Fruit fly (Drosophila melanogaster) whole organism, embryonic: ENCODE measurements around the gene CG32040.

ENCODE experiments used
- Atf6 ChIP-seq: fragments of 200-800 bp; sonication (Bioruptor generic); IDR thresholded peaks from 2 replicates; pipeline ENCODE4 v1.3.6; 2022; ENCODE audit warnings: missing biosample characterization, missing genetic modification characterization
- Bgb ChIP-seq: fragments of 200-800 bp; sonication (Bioruptor generic); IDR thresholded peaks from 2 replicates; pipeline ENCODE4 v1.3.6; 2022; ENCODE audit warnings: missing biosample characterization, missing genetic modification characterization; ENCODE audit not compliant: partially characterized antibody
- CG10147 ChIP-seq: fragments of 200-800 bp; sonication (Bioruptor generic); optimal IDR thresholded peaks from 2 replicates; lab custom pipeline; 2019; ENCODE audit warnings: missing biosample characterization, mild to moderate bottlenecking, missing genetic modification characterization, moderate library complexity
- CG10565 ChIP-seq: fragments of 200-800 bp; sonication (Bioruptor generic); optimal IDR thresholded peaks from 3 replicates; lab custom pipeline; 2016; ENCODE audit warnings: missing biosample characterization, mild to moderate bottlenecking, missing genetic modification characterization
- CG11085 ChIP-seq: fragments of 200-800 bp; sonication (Bioruptor generic); IDR thresholded peaks from 2 replicates; pipeline ENCODE4 v1.3.6; 2022; ENCODE audit warnings: missing biosample characterization, missing genetic modification characterization
- CG11696 ChIP-seq: fragments of 200-800 bp; sonication (Bioruptor generic); IDR thresholded peaks from 2 replicates; pipeline ENCODE4 v1.3.6; 2022; ENCODE audit warnings: missing biosample characterization, missing genetic modification characterization
- CG12659 ChIP-seq: fragments of 200-800 bp; sonication (Bioruptor generic); optimal IDR thresholded peaks from 3 replicates; lab custom pipeline; 2017; ENCODE audit warnings: mild to moderate bottlenecking, missing biosample characterization, missing genetic modification reagents, missing genetic modification characterization
- CG13287 ChIP-seq: fragments of 200-800 bp; sonication (Bioruptor generic); IDR thresholded peaks from 2 replicates; pipeline ENCODE4 v1.3.6; 2022; ENCODE audit warnings: missing biosample characterization, missing genetic modification characterization; ENCODE audit not compliant: partially characterized antibody
- CG13296 ChIP-seq: fragments of 200-800 bp; sonication (Bioruptor generic); optimal IDR thresholded peaks from 3 replicates; lab custom pipeline; 2018; ENCODE audit warnings: missing biosample characterization, mild to moderate bottlenecking, missing genetic modification characterization
- CG13775 ChIP-seq: fragments of 200-800 bp; sonication (Bioruptor generic); optimal IDR thresholded peaks from 3 replicates; lab custom pipeline; 2017; ENCODE audit warnings: missing biosample characterization, mild to moderate bottlenecking, missing genetic modification characterization
- CG13894 ChIP-seq: fragments of 200-800 bp; sonication (Bioruptor generic); optimal IDR thresholded peaks from 3 replicates; lab custom pipeline; 2018; ENCODE audit warnings: missing biosample characterization, mild to moderate bottlenecking, missing genetic modification characterization, moderate library complexity
- CG17385 ChIP-seq: fragments of 200-800 bp; sonication (Bioruptor generic); optimal IDR thresholded peaks from 3 replicates; lab custom pipeline; 2018; ENCODE audit warnings: missing biosample characterization, mild to moderate bottlenecking, missing genetic modification characterization
- CG17612 ChIP-seq: fragments of 200-800 bp; sonication (Bioruptor generic); IDR thresholded peaks from 2 replicates; pipeline ENCODE4 v1.3.6; 2022; ENCODE audit warnings: missing biosample characterization, missing genetic modification characterization
- CG17802 ChIP-seq: fragments of 200-800 bp; sonication (Bioruptor generic); optimal IDR thresholded peaks from 2 replicates; lab custom pipeline; 2018; ENCODE audit warnings: missing biosample characterization, mild to moderate bottlenecking, missing genetic modification characterization, moderate library complexity
- CG1832 ChIP-seq: fragments of 200-800 bp; sonication (Bioruptor generic); optimal IDR thresholded peaks from 2 replicates; lab custom pipeline; 2017; ENCODE audit warnings: missing biosample characterization, mild to moderate bottlenecking, missing genetic modification characterization, inconsistent platforms
- CG18476 ChIP-seq: fragments of 200-800 bp; sonication (Bioruptor generic); optimal IDR thresholded peaks from 2 replicates; lab custom pipeline; 2016; ENCODE audit warnings: missing biosample characterization, mild to moderate bottlenecking, missing genetic modification characterization
- CG3838 ChIP-seq: fragments of 200-800 bp; sonication (Bioruptor generic); optimal IDR thresholded peaks from 3 replicates; lab custom pipeline; 2016; ENCODE audit warnings: missing biosample characterization, missing genetic modification characterization
- CG4424 ChIP-seq: fragments of 200-800 bp; sonication (Bioruptor generic); optimal IDR thresholded peaks from 3 replicates; lab custom pipeline; 2016; ENCODE audit warnings: missing biosample characterization, missing genetic modification characterization
- CG4617 ChIP-seq: fragments of 200-800 bp; sonication (Bioruptor generic); optimal IDR thresholded peaks from 3 replicates; lab custom pipeline; 2016; ENCODE audit warnings: missing biosample characterization, missing genetic modification characterization, borderline replicate concordance
- CG4820 ChIP-seq: fragments of 200-800 bp; sonication (Bioruptor generic); optimal IDR thresholded peaks from 3 replicates; lab custom pipeline; 2016; ENCODE audit warnings: missing biosample characterization, missing genetic modification characterization
- CG5953 ChIP-seq: fragments of 200-800 bp; sonication (Bioruptor generic); IDR thresholded peaks from 2 replicates; pipeline ENCODE4 v1.3.6; 2022; ENCODE audit warnings: missing biosample characterization, missing genetic modification characterization
- CG7963 ChIP-seq: fragments of 200-800 bp; sonication (Bioruptor generic); IDR thresholded peaks from 3 replicates; pipeline ENCODE4 v1.3.6; 2022; ENCODE audit warnings: missing biosample characterization, missing genetic modification characterization; ENCODE audit not compliant: partially characterized antibody
- CG7987 ChIP-seq: fragments of 200-800 bp; sonication (Bioruptor generic); optimal IDR thresholded peaks from 2 replicates; lab custom pipeline; 2018; ENCODE audit warnings: missing biosample characterization, mild to moderate bottlenecking, missing genetic modification characterization, moderate library complexity
- CG8290 ChIP-seq, 3 experiments: fragments of 200-800 bp; sonication (Bioruptor generic); optimal IDR thresholded peaks; 2 replicates each; lab custom pipeline; 2016 to 2019; ENCODE audit warnings: missing biosample characterization in 3 of 3, missing genetic modification characterization in 3 of 3, mild to moderate bottlenecking in 2 of 3, moderate library complexity in 1 of 3
- Camta ChIP-seq: fragments of 200-800 bp; sonication (Bioruptor generic); optimal IDR thresholded peaks from 2 replicates; lab custom pipeline; 2016; ENCODE audit warnings: missing biosample characterization, missing genetic modification characterization
- D19B ChIP-seq: fragments of 200-800 bp; sonication (Bioruptor generic); optimal IDR thresholded peaks from 2 replicates; lab custom pipeline; 2017; ENCODE audit warnings: missing biosample characterization, mild to moderate bottlenecking, missing genetic modification characterization
- Ets97D ChIP-seq: fragments of 200-800 bp; sonication (Bioruptor generic); optimal IDR thresholded peaks from 3 replicates; lab custom pipeline; 2016; ENCODE audit warnings: missing biosample characterization, missing genetic modification characterization
- HmgZ ChIP-seq: fragments of 200-800 bp; sonication (Bioruptor generic); optimal IDR thresholded peaks from 2 replicates; lab custom pipeline; 2018; ENCODE audit warnings: missing biosample characterization, mild to moderate bottlenecking, missing genetic modification characterization
- Hr51 ChIP-seq, 2 experiments: fragments of 200-800 bp; sonication (Bioruptor generic); optimal IDR thresholded peaks; 2 replicates in 1 of 2; 3 replicates in 1 of 2; lab custom pipeline; 2016 to 2018; ENCODE audit warnings: missing biosample characterization in 2 of 2, missing genetic modification characterization in 2 of 2, mild to moderate bottlenecking in 1 of 2, moderate library complexity in 1 of 2
- Jarid2 ChIP-seq: fragments of 200-800 bp; sonication (Bioruptor generic); optimal IDR thresholded peaks from 3 replicates; lab custom pipeline; 2017; ENCODE audit warnings: mild to moderate bottlenecking, missing biosample characterization, missing genetic modification reagents, missing genetic modification characterization
- MBD-R2 ChIP-seq: fragments of 200-800 bp; sonication (Bioruptor generic); IDR thresholded peaks from 2 replicates; pipeline ENCODE4 v1.3.6; 2022; ENCODE audit warnings: missing biosample characterization, missing genetic modification characterization
- Meics ChIP-seq: fragments of 200-800 bp; sonication (Bioruptor generic); optimal IDR thresholded peaks from 2 replicates; lab custom pipeline; 2017; ENCODE audit warnings: missing biosample characterization, mild to moderate bottlenecking, missing genetic modification characterization
- NC2α ChIP-seq: fragments of 200-800 bp; sonication (Bioruptor generic); optimal IDR thresholded peaks from 2 replicates; lab custom pipeline; 2016; ENCODE audit warnings: missing biosample characterization, missing genetic modification characterization
- NfI ChIP-seq: fragments of 200-800 bp; sonication (Bioruptor generic); optimal IDR thresholded peaks from 3 replicates; lab custom pipeline; 2018; ENCODE audit warnings: missing biosample characterization, mild to moderate bottlenecking, missing genetic modification characterization, moderate library complexity
- Poxn ChIP-seq: fragments of 200-800 bp; sonication (Bioruptor generic); IDR thresholded peaks from 2 replicates; pipeline ENCODE4 v1.3.6; 2022; ENCODE audit warnings: missing biosample characterization, missing genetic modification characterization
- Sry-β ChIP-seq: fragments of 200-800 bp; sonication (Bioruptor generic); optimal IDR thresholded peaks from 2 replicates; lab custom pipeline; 2018; ENCODE audit warnings: missing biosample characterization, mild to moderate bottlenecking, missing genetic modification characterization, moderate library complexity
- amos ChIP-seq: fragments of 200-800 bp; sonication (Bioruptor generic); IDR thresholded peaks from 2 replicates; pipeline ENCODE4 v1.3.6; 2022; ENCODE audit warnings: missing biosample characterization, missing genetic modification characterization; ENCODE audit not compliant: partially characterized antibody
- ara ChIP-seq: fragments of 200-800 bp; sonication (Bioruptor generic); IDR thresholded peaks from 2 replicates; pipeline ENCODE4 v1.3.6; 2022; ENCODE audit warnings: missing biosample characterization, missing genetic modification characterization
- cas ChIP-seq: fragments of 200-800 bp; sonication (Bioruptor generic); IDR thresholded peaks from 2 replicates; pipeline ENCODE4 v1.3.6; 2022; ENCODE audit warnings: missing biosample characterization, missing genetic modification characterization
- chm ChIP-seq: fragments of 200-800 bp; sonication (Bioruptor generic); IDR thresholded peaks from 2 replicates; pipeline ENCODE4 v1.3.6; 2022; ENCODE audit warnings: missing biosample characterization, missing genetic modification characterization
- esg ChIP-seq: fragments of 200-800 bp; sonication (Bioruptor generic); conservative IDR thresholded peaks from 2 replicates; pipeline ENCODE4 v1.3.6; 2022; ENCODE audit warnings: missing biosample characterization, missing genetic modification characterization
- grau ChIP-seq: fragments of 200-800 bp; optimal IDR thresholded peaks from 3 replicates; lab custom pipeline; 2019; ENCODE audit warnings: missing biosample characterization, mild to moderate bottlenecking, missing genetic modification characterization, moderate library complexity
- gro ChIP-seq: fragments of 200-800 bp; sonication (Bioruptor generic); optimal IDR thresholded peaks from 2 replicates; lab custom pipeline; 2016; ENCODE audit warnings: missing biosample characterization, missing genetic modification characterization
- gsb ChIP-seq: fragments of 200-800 bp; sonication (Bioruptor generic); IDR thresholded peaks from 2 replicates; pipeline ENCODE4 v1.3.6; 2022; ENCODE audit warnings: missing biosample characterization, missing genetic modification characterization
- h ChIP-seq: fragments of >200 bp; optimal IDR thresholded peaks from 2 replicates; lab custom pipeline; 2017
- sna ChIP-seq: fragments of 200-800 bp; sonication (Bioruptor generic); IDR thresholded peaks from 2 replicates; pipeline ENCODE4 v1.3.6; 2022; ENCODE audit warnings: missing biosample characterization, missing genetic modification characterization; ENCODE audit not compliant: partially characterized antibody
- tap ChIP-seq: fragments of 200-800 bp; optimal IDR thresholded peaks from 3 replicates; lab custom pipeline; 2019; ENCODE audit warnings: missing biosample characterization, mild to moderate bottlenecking, missing genetic modification characterization, moderate library complexity
- vnd ChIP-seq: fragments of 200-800 bp; sonication (Bioruptor generic); IDR thresholded peaks from 3 replicates; pipeline ENCODE4 v1.3.6; 2022; ENCODE audit warnings: missing biosample characterization, missing genetic modification characterization; ENCODE audit not compliant: partially characterized antibody
- vvl ChIP-seq: fragments of 200-800 bp; sonication (Bioruptor generic); IDR thresholded peaks from 2 replicates; pipeline ENCODE4 v1.3.6; 2022; ENCODE audit warnings: missing biosample characterization, missing genetic modification characterization
- z ChIP-seq: fragments of 200-800 bp; sonication (Bioruptor generic); IDR thresholded peaks from 3 replicates; pipeline ENCODE4 v1.3.6; 2022; ENCODE audit warnings: missing biosample characterization, missing genetic modification characterization

The CG32040 gene

dm6 chr3L:9397156-9397555 lies 43.3 kb downstream of the CG32040 start (continued):
- peak; percentile 63 for TF ChIP-seq CG10147 (GFP tag; lab: Kevin White, UChicago)
- no peak for TF ChIP-seq CG17802 (tag; lab: Kevin White, UChicago)
- TF ChIP-seq MBD-R2 (GFP tag; lab: Robert Waterston, UW), result peak; percentile 51; the same call in 1 of the 2 replicates
- peak; percentile 68 for TF ChIP-seq Camta (GFP tag; lab: Kevin White, UChicago)
- peak; percentile 12 for TF ChIP-seq CG4820 (GFP tag; lab: Kevin White, UChicago)
- TF ChIP-seq NC2α, result no peak
- peak; percentile 21 for TF ChIP-seq grau
- TF ChIP-seq Meics (GFP tag; lab: Kevin White, UChicago), result peak; percentile 90
- peak; percentile 64; the same call in 1 of the 2 replicates for TF ChIP-seq cas (GFP tag; lab: Robert Waterston, UW)
- TF ChIP-seq CG4617 (GFP tag; lab: Kevin White, UChicago), result no peak
- TF ChIP-seq sna (GFP tag; lab: Robert Waterston, UW), result no peak
- no peak for TF ChIP-seq amos (GFP tag; lab: Robert Waterston, UW)
- peak; percentile 20 for TF ChIP-seq CG13775 (GFP tag; lab: Kevin White, UChicago)
- TF ChIP-seq CG17385 (GFP tag; lab: Kevin White, UChicago), result peak; percentile 36
- no peak for TF ChIP-seq CG10565 (GFP tag; lab: Kevin White, UChicago)
- peak in 1 of 2 experiments; percentile 30 for TF ChIP-seq Hr51 (GFP tag; optimal IDR thresholded peaks at IDR 0.05; lab: Kevin White, UChicago)
- TF ChIP-seq D19B (GFP tag; lab: Kevin White, UChicago), result peak; percentile 59
- no peak for TF ChIP-seq CG13287
- no peak for TF ChIP-seq CG11085
- TF ChIP-seq ara (GFP tag; lab: Robert Waterston, UW), result peak; percentile 67
- peak; percentile 53 for TF ChIP-seq CG8290 (GFP tag; optimal IDR thresholded peaks at IDR 0.05; lab: Kevin White, UChicago)
- peak in 1 of 2 experiments; percentile 91 for TF ChIP-seq CG8290 (tag; optimal IDR thresholded peaks at IDR 0.05; lab: Kevin White, UChicago)
- TF ChIP-seq CG13894 (tag; lab: Kevin White, UChicago), result peak; percentile 80
- no peak for TF ChIP-seq CG1832 (GFP tag; lab: Kevin White, UChicago)
- peak; percentile 50 for TF ChIP-seq Jarid2 (GFP tag; lab: Kevin White, UChicago)
- peak; percentile 35; the same call in 1 of the 2 replicates for TF ChIP-seq gsb (GFP tag; lab: Robert Waterston, UW)
- peak; percentile 44 for TF ChIP-seq HmgZ
- no peak for TF ChIP-seq CG17612 (GFP tag; lab: Robert Waterston, UW)
- peak; percentile 77 for TF ChIP-seq Atf6 (GFP tag; lab: Robert Waterston, UW)
- TF ChIP-seq CG12659 (GFP tag; lab: Kevin White, UChicago), result peak; percentile 20
- TF ChIP-seq Ets97D (GFP tag; lab: Kevin White, UChicago), result no peak
- no peak for TF ChIP-seq Bgb
- peak; percentile 35 for TF ChIP-seq CG18476 (GFP tag; lab: Kevin White, UChicago)
- TF ChIP-seq CG13296 (GFP tag; lab: Kevin White, UChicago), result peak; percentile 84
- 0 out of 2 replicates have a peak, but pooled peaks have one; percentile 6 for TF ChIP-seq CG11696 (GFP tag; lab: Robert Waterston, UW)
- peak; percentile 24 for TF ChIP-seq CG4424 (GFP tag; lab: Kevin White, UChicago)
- 0 out of 3 replicates have a peak, but pooled peaks have one; percentile 53 for TF ChIP-seq z
- peak; percentile 94 for TF ChIP-seq gro (GFP tag; lab: Kevin White, UChicago)
- no peak for TF ChIP-seq vvl (GFP tag; lab: Robert Waterston, UW)
- TF ChIP-seq CG7987 (GFP tag; lab: Kevin White, UChicago), result peak; percentile 94
- TF ChIP-seq CG7963 (GFP tag; lab: Robert Waterston, UW), result no peak
- no peak for TF ChIP-seq Poxn (GFP tag; lab: Robert Waterston, UW)
- no peak for TF ChIP-seq Sry-β
- TF ChIP-seq vnd, result no peak
- TF ChIP-seq esg (GFP tag; lab: Robert Waterston, UW), result no peak
- TF ChIP-seq NfI, result peak; percentile 38
- TF ChIP-seq h (lab: Kevin White, UChicago), result no peak
- 0 out of 2 replicates have a peak, but pooled peaks have one; percentile 38 for TF ChIP-seq CG5953 (GFP tag; lab: Robert Waterston, UW)
- peak; percentile 55 for TF ChIP-seq tap
- peak; percentile 56 for TF ChIP-seq chm (GFP tag; lab: Robert Waterston, UW)
- no peak for TF ChIP-seq CG3838
